Fruit fly (Drosophila melanogaster): ENCODE results near the gene net.

- TF ChIP-seq Pif1B (GFP tag; optimal IDR thresholded peaks at IDR 0.05): no peak
- no peak for TF ChIP-seq gl (tag; optimal IDR thresholded peaks at IDR 0.05)
Measured at dm6 chr2L:35452-35851, 51.7 kb downstream of the net start.
